Worm (Caenorhabditis elegans): ENCODE results near the gene ptp-1.

- TF ChIP-seq sptf-2 (GFP tag; optimal IDR thresholded peaks at IDR 0.05) (no peak), ceh-79 (tag; optimal IDR thresholded peaks at IDR 0.05) (no peak), K11D2.4 (GFP tag; IDR thresholded peaks at IDR 0.05) (no peak), nfya-1 (tag; optimal IDR thresholded peaks at IDR 0.05; ENCODE audit: borderline replicate concordance, insufficient read depth) (no peak), aptf-3 (GFP tag; IDR thresholded peaks at IDR 0.05) (no peak), mxl-1 (tag; optimal IDR thresholded peaks at IDR 0.05) (no peak), zfh-2 (GFP tag; conservative IDR thresholded peaks at IDR 0.05) (peak; percentile 86), ceh-40 (GFP tag; IDR thresholded peaks at IDR 0.05) (no peak), F49E8.2 (tag; optimal IDR thresholded peaks at IDR 0.05; ENCODE audit: insufficient read depth) (no peak), pha-4 (tag; optimal IDR thresholded peaks at IDR 0.05) (no peak), pbrm-1 (GFP tag; IDR thresholded peaks at IDR 0.05) (no peak), snpc-1.1 (tag; optimal IDR thresholded peaks at IDR 0.05; ENCODE audit: insufficient read depth) (no peak), let-526 (GFP tag; IDR thresholded peaks at IDR 0.05) (no peak), dpff-1 (tag; optimal IDR thresholded peaks at IDR 0.05) (no peak)
Observed at ce11 chrIII:3542105-3542504, 48.4 kb upstream of the ptp-1 start.
